Worm (Caenorhabditis elegans) whole organism, late embryonic: ENCODE results near the gene grd-4.

Experiments used
- ceh-18 ChIP-seq: sonication (generic microtip); optimal IDR thresholded peaks from 2 replicates; lab custom pipeline; 2016; ENCODE audit warnings: missing genetic modification characterization, missing compliant biosample characterization
- ceh-31 ChIP-seq: sonication (generic microtip); optimal IDR thresholded peaks from 2 replicates; lab custom pipeline; 2016; ENCODE audit warnings: missing genetic modification characterization, missing compliant biosample characterization
- elt-2 ChIP-seq: sonication (generic microtip); optimal IDR thresholded peaks from 2 replicates; lab custom pipeline; 2016; ENCODE audit warnings: missing genetic modification reagents, missing genetic modification characterization, missing compliant biosample characterization
- hlh-6 ChIP-seq: sonication (generic microtip); optimal IDR thresholded peaks from 2 replicates; lab custom pipeline; 2016; ENCODE audit warnings: missing genotype, missing genetic modification characterization, missing compliant biosample characterization
- ref-2 ChIP-seq: sonication (generic microtip); optimal IDR thresholded peaks from 2 replicates; lab custom pipeline; 2016; ENCODE audit warnings: missing genetic modification characterization, missing compliant biosample characterization
- zip-5 ChIP-seq: sonication (generic microtip); optimal IDR thresholded peaks from 2 replicates; lab custom pipeline; 2016; ENCODE audit warnings: missing genetic modification characterization, missing compliant biosample characterization

The grd-4 gene

DNA sequence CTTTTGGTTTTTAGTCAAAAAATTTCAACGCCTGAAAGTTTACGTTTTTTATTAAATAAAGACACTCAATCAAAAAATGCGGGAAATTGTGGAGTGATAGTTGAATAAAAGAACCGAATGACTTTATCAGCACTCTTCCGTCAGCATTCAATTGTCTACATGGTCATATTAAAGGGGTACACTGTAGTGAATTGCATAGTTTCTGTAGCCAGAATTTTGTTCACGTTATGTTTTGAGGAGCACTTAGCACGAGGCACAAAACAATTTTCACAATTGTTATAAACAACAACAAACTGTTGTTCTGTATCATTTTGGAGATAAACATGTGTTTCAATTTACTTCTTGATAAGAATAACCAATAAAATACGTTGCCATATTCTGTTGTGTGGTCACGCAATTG lies 48.0 kb downstream of the grd-4 start, which contains the start of gene D2021.4:
Gene D2021.4 (minus strand): TSS at position 48 of the 400 bp plus-strand sequence.
- TF ChIP-seq elt-2 (tag; lab: Kevin White, UChicago) (peak; percentile 31), zip-5 (tag; lab: Kevin White, UChicago) (no peak), ref-2 (tag; lab: Kevin White, UChicago) (no peak)

DNA sequence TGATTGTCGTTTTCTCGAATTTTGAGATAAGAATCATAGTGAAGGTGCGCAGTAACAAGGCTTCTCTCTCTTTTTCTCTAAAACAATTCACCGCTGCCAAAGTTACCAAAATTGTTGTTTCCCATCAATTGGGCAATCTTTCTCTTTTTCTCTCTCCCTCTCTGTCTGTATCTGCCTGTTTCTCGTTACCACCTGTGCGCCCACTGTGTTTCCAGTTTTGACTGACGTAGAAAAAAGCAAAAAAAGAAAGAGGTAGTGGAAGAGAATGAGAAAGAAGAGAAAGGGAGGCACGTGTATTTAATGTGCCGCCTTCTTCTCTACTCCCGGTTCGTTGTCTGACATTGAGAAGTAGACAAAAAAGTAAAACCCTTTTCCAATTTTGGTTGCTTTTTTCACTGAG lies 49.1 kb downstream of the grd-4 start:
- TF ChIP-seq ceh-31 (tag; lab: Kevin White, UChicago) (peak; percentile 14), ceh-18 (tag; lab: Kevin White, UChicago) (peak; percentile 43), hlh-6 (no peak)
